Fruit fly (Drosophila melanogaster): ENCODE measurements around the gene CG31415.

Gene CG31415

DNA sequence ATGACTTTTGCATAAGTTTGCCTTT is 4.4 kb downstream of the CG31415 start, which contains the start of gene PpD3:
Gene PpD3, plus strand, starts transcription at position 1 of the 25 bp plus-strand sequence.
- TF ChIP-seq CG8159 (tag; optimal IDR thresholded peaks at IDR 0.05) (no peak), Pif1B (GFP tag; optimal IDR thresholded peaks at IDR 0.05) (no peak), gl (tag; optimal IDR thresholded peaks at IDR 0.05) (no peak), Ets98B (GFP tag; IDR thresholded peaks at IDR 0.05) (no peak), CG14655 (GFP tag; optimal IDR thresholded peaks at IDR 0.05) (no peak), EcR (GFP tag; optimal IDR thresholded peaks at IDR 0.05) (no peak), D1 (tag; optimal IDR thresholded peaks at IDR 0.05) (no peak), Snoo (tag; optimal IDR thresholded peaks at IDR 0.05) (no peak), CG8301 (tag; optimal IDR thresholded peaks at IDR 0.05) (no peak), CG12605 (GFP tag; IDR thresholded peaks at IDR 0.05) (no peak), CG17806 (tag; optimal IDR thresholded peaks at IDR 0.05) (no peak), CG32121 (GFP tag; IDR thresholded peaks at IDR 0.05) (no peak), CG10348 (GFP tag; IDR thresholded peaks at IDR 0.05) (no peak)

DNA sequence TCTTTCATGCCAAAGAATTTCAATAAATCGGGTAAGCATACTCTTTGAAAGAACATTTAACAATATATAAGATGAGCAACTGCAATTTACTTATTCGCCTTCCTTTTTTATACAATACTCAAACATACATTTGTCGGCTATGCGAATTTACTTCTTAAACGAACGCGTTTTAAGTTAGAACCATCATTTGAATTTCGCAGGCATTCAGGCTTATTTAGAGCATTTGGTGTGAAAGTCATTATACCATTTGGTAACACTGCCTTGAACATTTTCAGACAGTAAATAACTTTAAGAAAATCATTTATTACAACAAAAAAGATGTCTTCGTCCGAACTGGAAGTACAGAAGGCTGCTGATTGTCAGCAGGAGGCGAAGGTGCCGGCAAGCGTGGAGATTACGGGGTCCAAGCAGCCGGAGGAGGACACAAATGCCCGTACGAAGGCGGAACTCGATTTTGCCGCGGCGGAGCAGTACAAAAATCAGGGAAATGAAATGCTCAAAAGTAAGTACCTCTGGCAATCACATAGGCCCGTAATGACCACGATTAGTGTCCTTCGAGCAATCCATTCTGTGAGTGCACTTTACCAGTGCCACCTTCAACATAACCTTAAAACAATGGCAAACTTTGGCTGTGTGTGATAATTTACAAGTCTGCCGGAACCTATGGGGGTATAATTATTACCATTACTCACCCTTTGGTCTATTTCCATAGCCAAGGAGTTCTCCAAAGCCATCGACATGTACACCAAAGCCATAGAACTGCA is 4.8 kb downstream of the CG31415 start:
- no peak for TF ChIP-seq Pif1B (GFP tag; optimal IDR thresholded peaks at IDR 0.05)
- no peak for TF ChIP-seq CG10348 (GFP tag; IDR thresholded peaks at IDR 0.05)
- no peak for TF ChIP-seq CG32121 (GFP tag; IDR thresholded peaks at IDR 0.05)
- TF ChIP-seq D1 (tag; optimal IDR thresholded peaks at IDR 0.05): no peak
- TF ChIP-seq EcR (GFP tag; optimal IDR thresholded peaks at IDR 0.05): no peak
- TF ChIP-seq Pif1A (GFP tag; optimal IDR thresholded peaks at IDR 0.05): no peak
- TF ChIP-seq CG15710 (tag; optimal IDR thresholded peaks at IDR 0.05): no peak
- TF ChIP-seq fd96Ca (GFP tag; IDR thresholded peaks at IDR 0.05): no peak
- TF ChIP-seq CG13204 (GFP tag; optimal IDR thresholded peaks at IDR 0.05): no peak
- TF ChIP-seq rn (GFP tag; IDR thresholded peaks at IDR 0.05): no peak
- no peak for TF ChIP-seq CG17806 (tag; optimal IDR thresholded peaks at IDR 0.05)
- TF ChIP-seq CG14655 (GFP tag; optimal IDR thresholded peaks at IDR 0.05): no peak

DNA sequence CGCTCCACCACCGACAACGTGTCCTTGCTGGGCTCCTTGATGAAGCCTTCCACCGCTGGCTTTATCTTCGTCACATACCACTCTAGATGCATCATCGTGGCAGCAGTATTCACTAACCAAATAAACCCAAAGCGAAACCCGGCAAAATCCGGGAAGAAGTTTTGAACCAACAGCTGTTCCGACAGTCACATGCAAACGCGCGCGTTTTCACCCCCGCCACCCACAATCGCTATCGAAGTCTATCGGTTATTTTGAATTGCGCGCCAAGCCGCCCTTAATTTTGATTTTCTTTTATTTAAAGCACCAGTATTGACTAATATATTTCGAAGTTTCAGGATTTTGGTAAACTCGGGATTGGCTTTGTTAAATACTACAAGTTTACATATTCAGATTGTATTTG is 11.2 kb downstream of the CG31415 start, which contains the start of gene Tti1:
Gene Tti1, minus strand, starts transcription at position 200 of the 400 bp plus-strand sequence.
- no peak for TF ChIP-seq gl (tag; optimal IDR thresholded peaks at IDR 0.05)

dm6 chr3R:9756187-9756586 is 12.9 kb downstream of the CG31415 start, which contains the start of the genes Alg12 and Rpt3R:
Gene Alg12, plus strand, starts transcription at chr3R:9756491.
Gene Rpt3R, minus strand, starts transcription at chr3R:9756510.
- TF ChIP-seq Snoo (tag; optimal IDR thresholded peaks at IDR 0.05) (no peak), CG10348 (GFP tag; IDR thresholded peaks at IDR 0.05) (no peak), CG34367 (tag; optimal IDR thresholded peaks at IDR 0.05) (no peak), Pif1A (GFP tag; optimal IDR thresholded peaks at IDR 0.05) (no peak), EcR (GFP tag; optimal IDR thresholded peaks at IDR 0.05) (peak; percentile 54), fd96Ca (GFP tag; IDR thresholded peaks at IDR 0.05) (no peak), CG32121 (GFP tag; IDR thresholded peaks at IDR 0.05) (no peak), CG15710 (tag; optimal IDR thresholded peaks at IDR 0.05) (no peak)

- TF ChIP-seq rn (GFP tag; IDR thresholded peaks at IDR 0.05) (no peak), CG12605 (GFP tag; IDR thresholded peaks at IDR 0.05) (no peak), CG34367 (tag; optimal IDR thresholded peaks at IDR 0.05) (no peak), CG4496 (GFP tag; IDR thresholded peaks at IDR 0.05) (peak; percentile 35; the same call in 1 of the 3 replicates), CG13204 (GFP tag; optimal IDR thresholded peaks at IDR 0.05) (no peak), CG8159 (tag; optimal IDR thresholded peaks at IDR 0.05) (no peak), Pif1A (GFP tag; optimal IDR thresholded peaks at IDR 0.05) (no peak), Ets98B (GFP tag; IDR thresholded peaks at IDR 0.05) (no peak), CG32121 (GFP tag; IDR thresholded peaks at IDR 0.05) (no peak; the same call in 1 of the 2 replicates), Pif1B (GFP tag; optimal IDR thresholded peaks at IDR 0.05) (no peak), CG15710 (tag; optimal IDR thresholded peaks at IDR 0.05) (no peak), gl (tag; optimal IDR thresholded peaks at IDR 0.05) (no peak), CG14655 (GFP tag; optimal IDR thresholded peaks at IDR 0.05) (no peak), EcR (GFP tag; optimal IDR thresholded peaks at IDR 0.05) (peak; percentile 64), D1 (tag; optimal IDR thresholded peaks at IDR 0.05) (no peak), fd96Ca (GFP tag; IDR thresholded peaks at IDR 0.05) (no peak), CG9948 (tag; optimal IDR thresholded peaks at IDR 0.05) (no peak), Snoo (tag; optimal IDR thresholded peaks at IDR 0.05) (peak; percentile 33), CG10348 (GFP tag; IDR thresholded peaks at IDR 0.05) (no peak), CG17806 (tag; optimal IDR thresholded peaks at IDR 0.05) (peak; percentile 18), CG8301 (tag; optimal IDR thresholded peaks at IDR 0.05) (no peak)
Observed at dm6 chr3R:9759360-9760191, 16.3 kb downstream of the CG31415 start, which contains the start of gene Mpi. Gene Mpi, plus strand, starts transcription at chr3R:9759622.

All from whole organism, pupa.